Worm (Caenorhabditis elegans) whole organism, L3 larva: ENCODE results near the gene elpc-3.

ENCODE experiments used
- ZK546.5 ChIP-seq: sonication (generic microtip); optimal IDR thresholded peaks from 2 replicates; lab custom pipeline; 2017; ENCODE audit warnings: missing biosample characterization, missing genetic modification characterization
- aly-2 ChIP-seq: fragments of 150-350 bp; optimal IDR thresholded peaks from 2 replicates; lab custom pipeline; 2014; ENCODE audit warnings: missing biosample characterization, missing genetic modification characterization
- hmg-11 ChIP-seq: sonication (generic microtip); optimal IDR thresholded peaks from 2 replicates; lab custom pipeline; 2016; ENCODE audit warnings: missing genetic modification characterization, missing compliant biosample characterization
- jun-1 ChIP-seq: fragments of 150-350 bp; optimal IDR thresholded peaks from 2 replicates; lab custom pipeline; 2014; ENCODE audit warnings: missing biosample characterization, missing genetic modification reagents, missing genetic modification characterization
- lin-39 ChIP-seq: fragments of 150-350 bp; optimal IDR thresholded peaks from 2 replicates; lab custom pipeline; 2018; ENCODE audit warnings: missing biosample characterization, missing genetic modification reagents, missing genetic modification characterization
- nhr-11 ChIP-seq: fragments of 150-350 bp; optimal IDR thresholded peaks from 2 replicates; lab custom pipeline; 2014; ENCODE audit warnings: missing biosample characterization, missing genetic modification characterization
- nhr-12 ChIP-seq: fragments of 150-350 bp; optimal IDR thresholded peaks from 2 replicates; lab custom pipeline; 2014; ENCODE audit warnings: missing biosample characterization, missing genetic modification characterization
- nhr-25 ChIP-seq: sonication (generic microtip); optimal IDR thresholded peaks from 2 replicates; lab custom pipeline; 2017; ENCODE audit warnings: missing biosample characterization, missing genetic modification characterization
- nhr-28 ChIP-seq: fragments of 150-350 bp; optimal IDR thresholded peaks from 2 replicates; lab custom pipeline; 2014; ENCODE audit warnings: missing biosample characterization, missing genetic modification characterization
- nhr-76 ChIP-seq: fragments of 150-350 bp; sonication (generic microtip); optimal IDR thresholded peaks from 5 replicates; lab custom pipeline; 2014; ENCODE audit warnings: missing biosample characterization, missing genetic modification characterization
- nhr-77 ChIP-seq: fragments of 150-350 bp; optimal IDR thresholded peaks from 2 replicates; lab custom pipeline; 2014; ENCODE audit warnings: missing biosample characterization, missing genetic modification characterization
- pha-4 ChIP-seq: fragments of 150-350 bp; optimal IDR thresholded peaks from 2 replicates; lab custom pipeline; 2014; ENCODE audit warnings: missing biosample characterization, missing genetic modification reagents, missing genetic modification characterization
- zag-1 ChIP-seq: fragments of 150-350 bp; optimal IDR thresholded peaks from 2 replicates; lab custom pipeline; 2014; ENCODE audit warnings: missing biosample characterization, missing genetic modification characterization
- ztf-11 ChIP-seq: fragments of 150-350 bp; optimal IDR thresholded peaks from 2 replicates; lab custom pipeline; 2014; ENCODE audit warnings: missing biosample characterization, missing genetic modification characterization

- no peak for TF ChIP-seq jun-1
- no peak for TF ChIP-seq aly-2 (tag; lab: Kevin White, UChicago)
- TF ChIP-seq nhr-77 (tag; lab: Kevin White, UChicago), result no peak
- TF ChIP-seq zag-1, result no peak
- TF ChIP-seq nhr-12 (tag; lab: Kevin White, UChicago), result no peak
- TF ChIP-seq lin-39 (tag; lab: Kevin White, UChicago), result no peak
- no peak for TF ChIP-seq nhr-76 (tag; lab: Kevin White, UChicago)
- no peak for TF ChIP-seq ztf-11
- no peak for TF ChIP-seq pha-4
- TF ChIP-seq nhr-11 (tag; lab: Kevin White, UChicago), result no peak
- no peak for TF ChIP-seq ZK546.5 (tag; lab: Kevin White, UChicago)
- TF ChIP-seq hmg-11 (tag; lab: Kevin White, UChicago), result no peak
- no peak for TF ChIP-seq nhr-25
- no peak for TF ChIP-seq nhr-28
Measured at ce11 chrV:12162220-12162619, 19.0 kb downstream of the elpc-3 start, which contains the start of gene C27A7.5.
